ENCODE assay signal across 5 worm cellular contexts in the genomic region with DNA sequence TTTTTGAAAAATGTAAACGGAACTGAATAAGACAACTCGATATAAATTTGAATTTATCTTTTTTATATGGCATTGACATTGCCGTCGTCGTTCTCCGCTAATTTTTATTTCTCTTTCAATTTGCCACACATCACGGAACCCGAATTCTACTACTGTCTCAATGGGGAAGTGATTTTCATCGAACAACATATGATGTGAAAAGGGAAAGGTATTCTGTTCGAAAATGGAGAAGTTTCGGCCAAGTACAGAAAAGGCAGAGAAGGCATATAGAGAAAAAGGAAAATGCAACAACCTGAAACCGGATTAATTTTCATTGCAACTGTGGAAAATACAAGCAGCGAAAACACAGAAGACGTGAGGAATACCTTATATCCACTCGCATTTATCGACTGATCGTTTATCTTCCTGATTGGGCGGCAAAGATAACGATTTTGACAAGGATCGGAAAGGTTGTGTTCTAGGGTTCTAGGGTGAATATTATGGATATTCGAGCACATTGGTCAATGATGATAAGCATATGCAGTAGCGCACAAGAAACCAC.
TF ChIP-seq lines count a peak whose summit lies in the region.

No protein-coding gene starts in this region.

TF ChIP-seq in whole organism, L1 larva, 84 proteins besides CTCF, POLR2A, EP300 and RAD21:
- TF ChIP-seq blmp-1 (tag; optimal IDR thresholded peaks at IDR 0.05; lab: Kevin White, UChicago) (peak; percentile 78), tbx-2 (tag; optimal IDR thresholded peaks at IDR 0.05; lab: Kevin White, UChicago) (no peak), xbp-1 (tag; optimal IDR thresholded peaks at IDR 0.05; lab: Kevin White, UChicago) (no peak), efl-3 (GFP tag; optimal IDR thresholded peaks at IDR 0.05; lab: Kevin White, UChicago) (no peak), jun-1 (tag; optimal IDR thresholded peaks at IDR 0.05; lab: Kevin White, UChicago) (no peak), lin-14 (GFP tag; optimal IDR thresholded peaks at IDR 0.05; lab: Kevin White, UChicago) (peak; percentile 3)

TF ChIP-seq in whole organism, L2 larva, 48 proteins besides CTCF, POLR2A, EP300 and RAD21:
- TF ChIP-seq nhr-11 (tag; optimal IDR thresholded peaks at IDR 0.05; lab: Kevin White, UChicago) (no peak), elt-1 (tag; optimal IDR thresholded peaks at IDR 0.05; lab: Kevin White, UChicago) (peak; percentile 24), unc-39 (tag; optimal IDR thresholded peaks at IDR 0.05; lab: Kevin White, UChicago) (no peak), sma-9 (GFP tag; optimal IDR thresholded peaks at IDR 0.05; lab: Kevin White, UChicago) (peak; percentile 2), sma-9 (tag; optimal IDR thresholded peaks at IDR 0.05; lab: Kevin White, UChicago) (no peak), F13H6.1 (tag; optimal IDR thresholded peaks at IDR 0.05; lab: Kevin White, UChicago) (no peak), gmeb-1 (tag; optimal IDR thresholded peaks at IDR 0.05; lab: Kevin White, UChicago) (no peak), nhr-25 (tag; optimal IDR thresholded peaks at IDR 0.05; lab: Kevin White, UChicago) (peak; percentile 58), lin-39 (tag; optimal IDR thresholded peaks at IDR 0.05; lab: Kevin White, UChicago) (no peak), ZK546.5 (tag; optimal IDR thresholded peaks at IDR 0.05; lab: Kevin White, UChicago) (no peak), blmp-1 (tag; optimal IDR thresholded peaks at IDR 0.05; lab: Kevin White, UChicago; ENCODE audit: insufficient read depth) (peak; percentile 51), fos-1 (tag; optimal IDR thresholded peaks at IDR 0.05; lab: Kevin White, UChicago) (no peak), nhr-21 (tag; optimal IDR thresholded peaks at IDR 0.05; lab: Kevin White, UChicago) (peak; percentile 55), egl-27 (tag; optimal IDR thresholded peaks at IDR 0.05; lab: Kevin White, UChicago) (peak; percentile 35)

TF ChIP-seq in whole organism, L3 larva, 47 proteins besides CTCF, POLR2A, EP300 and RAD21:
- peak; percentile 43 for TF ChIP-seq nhr-43 (tag; optimal IDR thresholded peaks at IDR 0.05; lab: Kevin White, UChicago; ENCODE audit: poor library complexity, severe bottlenecking)
- TF ChIP-seq pqm-1 (tag; optimal IDR thresholded peaks at IDR 0.05; lab: Kevin White, UChicago): no peak
- peak; percentile 27 for TF ChIP-seq elt-1 (tag; optimal IDR thresholded peaks at IDR 0.05; lab: Kevin White, UChicago)
- no peak for TF ChIP-seq ama-1 (optimal IDR thresholded peaks at IDR 0.05; lab: Kevin White, UChicago)
- TF ChIP-seq fkh-2 (tag; optimal IDR thresholded peaks at IDR 0.05; lab: Kevin White, UChicago): no peak
- no peak for TF ChIP-seq pha-4 (tag; optimal IDR thresholded peaks at IDR 0.05; lab: Kevin White, UChicago)
- TF ChIP-seq unc-39 (tag; optimal IDR thresholded peaks at IDR 0.05; lab: Kevin White, UChicago): no peak
- TF ChIP-seq aly-2 (tag; optimal IDR thresholded peaks at IDR 0.05; lab: Kevin White, UChicago): no peak
- peak; percentile 68 for TF ChIP-seq nhr-25 (tag; optimal IDR thresholded peaks at IDR 0.05; lab: Kevin White, UChicago)
- TF ChIP-seq ZK546.5 (tag; optimal IDR thresholded peaks at IDR 0.05; lab: Kevin White, UChicago): no peak
- no peak for TF ChIP-seq nhr-12 (tag; optimal IDR thresholded peaks at IDR 0.05; lab: Kevin White, UChicago)

TF ChIP-seq in whole organism, L4 larva, 104 proteins besides CTCF, POLR2A, EP300 and RAD21:
- no peak for TF ChIP-seq dpl-1 (GFP tag; optimal IDR thresholded peaks at IDR 0.05; lab: Kevin White, UChicago)
- TF ChIP-seq Y75B8A.6 (GFP tag; IDR thresholded peaks at IDR 0.05; lab: Robert Waterston, UW): no peak
- TF ChIP-seq lsy-2 (tag; optimal IDR thresholded peaks at IDR 0.05; lab: Kevin White, UChicago): no peak
- TF ChIP-seq ztf-11 (tag; optimal IDR thresholded peaks at IDR 0.05; lab: Kevin White, UChicago): no peak
- TF ChIP-seq nhr-10 (tag; optimal IDR thresholded peaks at IDR 0.05; lab: Kevin White, UChicago): peak; percentile 52
- no peak for TF ChIP-seq spr-3 (GFP tag; optimal IDR thresholded peaks at IDR 0.05; lab: Kevin White, UChicago)
- peak; percentile 44 for TF ChIP-seq nhr-28 (tag; optimal IDR thresholded peaks at IDR 0.05; lab: Kevin White, UChicago)

TF ChIP-seq in whole organism, mixed stage, embryonic, 35 proteins besides CTCF, POLR2A, EP300 and RAD21:
- TF ChIP-seq elt-1 (tag; optimal IDR thresholded peaks at IDR 0.05; lab: Kevin White, UChicago; ENCODE audit: borderline replicate concordance, insufficient read depth): peak; percentile 85
- TF ChIP-seq ceh-83 (GFP tag; optimal IDR thresholded peaks at IDR 0.05; lab: Kevin White, UChicago): no peak
